Worm (Caenorhabditis elegans): ENCODE results near the gene slc-25A18.2.

Gene slc-25A18.2

ce11 chrIV:7465857-7466256 lies 9.0 kb upstream of the slc-25A18.2 start, which contains the start of gene F13B6.3:
F13B6.3 (minus strand) TSS chrIV:7465957.
- TF ChIP-seq dve-1 (tag; optimal IDR thresholded peaks at IDR 0.05): no peak
- TF ChIP-seq fax-1 (tag; optimal IDR thresholded peaks at IDR 0.05): no peak
- no peak for TF ChIP-seq ceh-34 (tag; optimal IDR thresholded peaks at IDR 0.05)
- TF ChIP-seq lin-11 (tag; optimal IDR thresholded peaks at IDR 0.05): no peak
- no peak for TF ChIP-seq ttx-3 (tag; optimal IDR thresholded peaks at IDR 0.05)
- TF ChIP-seq F13H6.1 (tag; optimal IDR thresholded peaks at IDR 0.05): no peak
- TF ChIP-seq pqm-1 (tag; optimal IDR thresholded peaks at IDR 0.05): no peak
- TF ChIP-seq ceh-6 (GFP tag; optimal IDR thresholded peaks at IDR 0.05): no peak
- no peak for TF ChIP-seq pax-1 (tag; optimal IDR thresholded peaks at IDR 0.05)
- TF ChIP-seq nhr-11 (tag; optimal IDR thresholded peaks at IDR 0.05): no peak
- TF ChIP-seq eyg-1 (tag; optimal IDR thresholded peaks at IDR 0.05): no peak
- no peak for TF ChIP-seq sox-4 (tag; optimal IDR thresholded peaks at IDR 0.05)
- TF ChIP-seq ceh-14 (tag; optimal IDR thresholded peaks at IDR 0.05): no peak
- TF ChIP-seq ceh-48 (tag; optimal IDR thresholded peaks at IDR 0.05): no peak
- TF ChIP-seq unc-3 (GFP tag; conservative IDR thresholded peaks at IDR 0.05): no peak
- no peak for TF ChIP-seq unc-3 (tag; optimal IDR thresholded peaks at IDR 0.05)

- TF ChIP-seq elt-4 (tag; optimal IDR thresholded peaks at IDR 0.05) (no peak), lin-11 (tag; optimal IDR thresholded peaks at IDR 0.05) (no peak), dmd-4 (tag; optimal IDR thresholded peaks at IDR 0.05; ENCODE audit: borderline replicate concordance) (no peak), ceh-9 (tag; optimal IDR thresholded peaks at IDR 0.05) (no peak), C08G9.2 (tag; optimal IDR thresholded peaks at IDR 0.05) (no peak), ceh-18 (tag; optimal IDR thresholded peaks at IDR 0.05) (no peak), ceh-22 (tag; optimal IDR thresholded peaks at IDR 0.05) (no peak), pag-3 (tag; optimal IDR thresholded peaks at IDR 0.05; ENCODE audit: borderline replicate concordance) (no peak), ceh-14 (tag; optimal IDR thresholded peaks at IDR 0.05) (no peak), hlh-6 (tag; optimal IDR thresholded peaks at IDR 0.05) (no peak), ets-4 (tag; optimal IDR thresholded peaks at IDR 0.05) (no peak), odd-2 (tag; optimal IDR thresholded peaks at IDR 0.05) (no peak), ref-2 (tag; optimal IDR thresholded peaks at IDR 0.05) (no peak), ceh-48 (tag; optimal IDR thresholded peaks at IDR 0.05) (no peak)
These were observed 7.7 kb upstream of the slc-25A18.2 start for ce11 chrIV:7467170-7467569.

- TF ChIP-seq ceh-31 (tag; optimal IDR thresholded peaks at IDR 0.05) (no peak), ceh-30 (tag; optimal IDR thresholded peaks at IDR 0.05) (no peak), pros-1 (tag; optimal IDR thresholded peaks at IDR 0.05) (no peak), ahr-1 (tag; optimal IDR thresholded peaks at IDR 0.05) (no peak)
These were observed 6.2 kb upstream of the slc-25A18.2 start for ce11 chrIV:7468638-7469037.

ce11 chrIV:7469782-7470413 lies 4.9 kb upstream of the slc-25A18.2 start, which contains the start of gene F55G1.7:
F55G1.7 (minus strand) TSS chrIV:7469832.
- TF ChIP-seq fax-1 (tag; optimal IDR thresholded peaks at IDR 0.05): no peak
- no peak for TF ChIP-seq sox-4 (tag; optimal IDR thresholded peaks at IDR 0.05)
- no peak for TF ChIP-seq C08G9.2 (tag; optimal IDR thresholded peaks at IDR 0.05)
- TF ChIP-seq madf-2 (tag; optimal IDR thresholded peaks at IDR 0.05): no peak
- no peak for TF ChIP-seq che-1 (tag; optimal IDR thresholded peaks at IDR 0.05)
- TF ChIP-seq gmeb-2 (tag; optimal IDR thresholded peaks at IDR 0.05): no peak

ce11 chrIV:7473159-7473649 lies 1.6 kb upstream of the slc-25A18.2 start, which contains the start of the genes plk-3 and F55G1.6:
plk-3 (minus strand) TSS chrIV:7473209.
F55G1.6 (plus strand) TSS chrIV:7473517.
- TF ChIP-seq unc-42 (tag; optimal IDR thresholded peaks at IDR 0.05) (no peak), fax-1 (tag; optimal IDR thresholded peaks at IDR 0.05) (no peak), C38D4.7 (GFP tag; optimal IDR thresholded peaks at IDR 0.05) (no peak), hlh-8 (tag; optimal IDR thresholded peaks at IDR 0.05) (no peak)
